1 worm cellular context compared by ENCODE assay signal in genomic region chrIII:5637297-5637876, ce11.
A peak's percentile ranks its signal among the peaks of the same experiment; 100 is the strongest.
TF ChIP-seq lines count a peak whose summit lies in the region.

No protein-coding gene starts in this region.

TF ChIP-seq in whole organism, L4 larva, 104 proteins besides CTCF, POLR2A, EP300 and RAD21 (continued from another document):
- TF ChIP-seq snpc-1.2 (GFP tag; IDR thresholded peaks at IDR 0.05; lab: Robert Waterston, UW) (peak; percentile 94), T26A8.4 (GFP tag; IDR thresholded peaks at IDR 0.05; lab: Robert Waterston, UW) (peak; percentile 81), dmd-6 (GFP tag; IDR thresholded peaks at IDR 0.05; lab: Robert Waterston, UW) (peak; percentile 69), dmd-8 (GFP tag; IDR thresholded peaks at IDR 0.05; lab: Robert Waterston, UW) (0 out of 2 replicates have a peak, but pooled peaks have one; percentile 44), lin-38 (GFP tag; IDR thresholded peaks at IDR 0.05; lab: Robert Waterston, UW) (peak; percentile 83), ceh-44 (GFP tag; IDR thresholded peaks at IDR 0.05; lab: Robert Waterston, UW) (peak; percentile 85), hlh-11 (tag; optimal IDR thresholded peaks at IDR 0.05; lab: Kevin White, UChicago) (peak; percentile 1), ctbp-1 (GFP tag; IDR thresholded peaks at IDR 0.05; lab: Robert Waterston, UW) (0 out of 2 replicates have a peak, but pooled peaks have one; percentile 23)
